Fruit fly (Drosophila melanogaster) whole organism, embryonic: ENCODE results near the gene CG10700.

Experiments
- Atf3 ChIP-seq: fragments of 200-800 bp; sonication (Bioruptor generic); optimal IDR thresholded peaks from 3 replicates; lab custom pipeline; 2016; ENCODE audit warnings: missing biosample characterization, missing genetic modification characterization
- Blimp-1 ChIP-seq: fragments of 200-800 bp; sonication (Bioruptor generic); optimal IDR thresholded peaks from 3 replicates; lab custom pipeline; 2018; ENCODE audit warnings: missing biosample characterization, missing genetic modification characterization, mild to moderate bottlenecking, moderate library complexity, missing genetic modification reagents
- CG10565 ChIP-seq: fragments of 200-800 bp; sonication (Bioruptor generic); optimal IDR thresholded peaks from 3 replicates; lab custom pipeline; 2016; ENCODE audit warnings: missing biosample characterization, mild to moderate bottlenecking, missing genetic modification characterization
- CG11504 ChIP-seq: fragments of 200-800 bp; sonication (Bioruptor generic); optimal IDR thresholded peaks from 3 replicates; lab custom pipeline; 2019; ENCODE audit warnings: missing biosample characterization, mild to moderate bottlenecking, missing genetic modification characterization, moderate library complexity
- CG12659 ChIP-seq: fragments of 200-800 bp; sonication (Bioruptor generic); optimal IDR thresholded peaks from 3 replicates; lab custom pipeline; 2017; ENCODE audit warnings: mild to moderate bottlenecking, missing biosample characterization, missing genetic modification reagents, missing genetic modification characterization
- CG12769 ChIP-seq: fragments of 200-800 bp; sonication (Bioruptor generic); optimal IDR thresholded peaks from 2 replicates; lab custom pipeline; 2019; ENCODE audit warnings: missing biosample characterization, mild to moderate bottlenecking, missing genetic modification characterization, moderate library complexity
- CG13894 ChIP-seq: fragments of 200-800 bp; sonication (Bioruptor generic); optimal IDR thresholded peaks from 3 replicates; lab custom pipeline; 2018; ENCODE audit warnings: missing biosample characterization, mild to moderate bottlenecking, missing genetic modification characterization, moderate library complexity
- CG14710 ChIP-seq: fragments of 200-800 bp; sonication (Bioruptor generic); optimal IDR thresholded peaks from 3 replicates; lab custom pipeline; 2019; ENCODE audit warnings: missing biosample characterization, mild to moderate bottlenecking, missing genetic modification characterization, moderate library complexity
- CG15011 ChIP-seq: fragments of 200-800 bp; sonication (Bioruptor generic); optimal IDR thresholded peaks from 3 replicates; lab custom pipeline; 2018; ENCODE audit warnings: missing biosample characterization, mild to moderate bottlenecking, missing genetic modification characterization
- CG1529 ChIP-seq: fragments of 200-800 bp; sonication (Bioruptor generic); optimal IDR thresholded peaks from 3 replicates; lab custom pipeline; 2018; ENCODE audit warnings: missing biosample characterization, missing genetic modification characterization
- CG1603 ChIP-seq: fragments of 200-800 bp; sonication (Bioruptor generic); optimal IDR thresholded peaks from 2 replicates; lab custom pipeline; 2019; ENCODE audit warnings: missing biosample characterization, mild to moderate bottlenecking, missing genetic modification characterization, moderate library complexity
- CG2129 ChIP-seq: fragments of 200-800 bp; sonication (Bioruptor generic); IDR thresholded peaks from 2 replicates; pipeline ENCODE4 v1.3.6; 2022; ENCODE audit warnings: missing biosample characterization, missing genetic modification characterization; ENCODE audit not compliant: partially characterized antibody
- CG30431 ChIP-seq: fragments of 200-800 bp; sonication (Bioruptor generic); optimal IDR thresholded peaks from 2 replicates; lab custom pipeline; 2017; ENCODE audit warnings: missing biosample characterization, missing genetic modification characterization
- CG3847 ChIP-seq: fragments of 200-800 bp; sonication (Bioruptor generic); IDR thresholded peaks from 2 replicates; pipeline ENCODE4 v1.3.6; 2022; ENCODE audit warnings: missing biosample characterization, missing genetic modification characterization
- CG4404 ChIP-seq: fragments of 200-800 bp; sonication (Bioruptor generic); IDR thresholded peaks from 2 replicates; pipeline ENCODE4 v1.3.6; 2022; ENCODE audit warnings: missing biosample characterization, missing genetic modification characterization
- CG6791 ChIP-seq: fragments of 200-800 bp; sonication (Bioruptor generic); IDR thresholded peaks from 3 replicates; pipeline ENCODE4 v1.3.6; 2022; ENCODE audit warnings: missing biosample characterization, missing genetic modification characterization; ENCODE audit not compliant: partially characterized antibody
- CG8281 ChIP-seq: fragments of 200-800 bp; sonication (Bioruptor generic); optimal IDR thresholded peaks from 2 replicates; lab custom pipeline; 2018; ENCODE audit warnings: missing biosample characterization, mild to moderate bottlenecking, missing genetic modification characterization, moderate library complexity
- CG9215 ChIP-seq: fragments of 200-800 bp; sonication (Bioruptor generic); IDR thresholded peaks from 2 replicates; pipeline ENCODE4 v1.3.6; 2022; ENCODE audit warnings: missing biosample characterization, missing genetic modification characterization
- CG9797 ChIP-seq: fragments of 200-800 bp; sonication (Bioruptor generic); optimal IDR thresholded peaks from 3 replicates; lab custom pipeline; 2018; ENCODE audit warnings: missing biosample characterization, mild to moderate bottlenecking, missing genetic modification characterization
- CkIIα-i1 ChIP-seq: fragments of 200-800 bp; sonication (Bioruptor generic); IDR thresholded peaks from 2 replicates; pipeline ENCODE4 v1.3.6; 2022; ENCODE audit warnings: missing biosample characterization, missing genetic modification characterization
- Doc3 ChIP-seq: fragments of 200-800 bp; sonication (Bioruptor generic); IDR thresholded peaks from 3 replicates; pipeline ENCODE4 v1.3.6; 2022; ENCODE audit warnings: missing biosample characterization, missing genetic modification characterization; ENCODE audit not compliant: partially characterized antibody
- E2f2 ChIP-seq: fragments of 200-800 bp; sonication (Bioruptor generic); IDR thresholded peaks from 2 replicates; pipeline ENCODE4 v1.3.6; 2022; ENCODE audit warnings: missing biosample characterization, missing genetic modification characterization
- Kr ChIP-seq: fragments of 200-800 bp; sonication (Bioruptor generic); optimal IDR thresholded peaks from 2 replicates; lab custom pipeline; 2017; ENCODE audit warnings: missing biosample characterization, mild to moderate bottlenecking, missing genetic modification characterization
- Pdp1 ChIP-seq, 2 experiments: fragments of 200-800 bp; sonication (Bioruptor generic); optimal IDR thresholded peaks; 3 replicates each; lab custom pipeline; 2016; ENCODE audit warnings: missing biosample characterization in 2 of 2, missing genetic modification characterization in 2 of 2, mild to moderate bottlenecking in 1 of 2, moderate library complexity in 1 of 2
- Ravus ChIP-seq: fragments of 200-800 bp; sonication (Bioruptor generic); IDR thresholded peaks from 2 replicates; pipeline ENCODE4 v1.3.6; 2022; ENCODE audit warnings: missing biosample characterization, missing genetic modification characterization
- Scr ChIP-seq: fragments of 200-800 bp; sonication (Bioruptor generic); IDR thresholded peaks from 2 replicates; pipeline ENCODE4 v1.3.6; 2022; ENCODE audit warnings: missing biosample characterization, missing genetic modification characterization; ENCODE audit not compliant: partially characterized antibody
- YL-1 ChIP-seq: fragments of 200-800 bp; sonication (Bioruptor generic); optimal IDR thresholded peaks from 3 replicates; lab custom pipeline; 2017; ENCODE audit warnings: missing biosample characterization, mild to moderate bottlenecking, missing genetic modification characterization
- amos ChIP-seq: fragments of 200-800 bp; sonication (Bioruptor generic); IDR thresholded peaks from 2 replicates; pipeline ENCODE4 v1.3.6; 2022; ENCODE audit warnings: missing biosample characterization, missing genetic modification characterization; ENCODE audit not compliant: partially characterized antibody
- ato ChIP-seq: fragments of 200-800 bp; sonication (Bioruptor generic); IDR thresholded peaks from 2 replicates; pipeline ENCODE4 v1.3.6; 2022; ENCODE audit warnings: missing biosample characterization, missing genetic modification characterization; ENCODE audit not compliant: partially characterized antibody
- bbx ChIP-seq: fragments of 200-800 bp; sonication (Bioruptor generic); IDR thresholded peaks from 2 replicates; pipeline ENCODE4 v1.3.6; 2022; ENCODE audit warnings: missing biosample characterization, missing genetic modification characterization; ENCODE audit not compliant: partially characterized antibody
- bigmax ChIP-seq: fragments of 200-800 bp; sonication (Bioruptor generic); optimal IDR thresholded peaks from 2 replicates; lab custom pipeline; 2018; ENCODE audit warnings: missing biosample characterization, mild to moderate bottlenecking, missing genetic modification characterization
- chinmo ChIP-seq: fragments of 200-800 bp; sonication (Bioruptor generic); IDR thresholded peaks from 4 replicates; pipeline ENCODE4 v1.3.6; 2022; ENCODE audit warnings: missing biosample characterization, missing genetic modification characterization; ENCODE audit not compliant: partially characterized antibody
- ems ChIP-seq: fragments of 200-800 bp; sonication (Bioruptor generic); optimal IDR thresholded peaks from 3 replicates; lab custom pipeline; 2016; ENCODE audit warnings: missing biosample characterization, missing genetic modification characterization
- exex ChIP-seq: fragments of 200-800 bp; sonication (Bioruptor generic); optimal IDR thresholded peaks from 4 replicates; lab custom pipeline; 2018; ENCODE audit warnings: missing biosample characterization, mild to moderate bottlenecking, missing genetic modification characterization, moderate library complexity
- grau ChIP-seq: fragments of 200-800 bp; optimal IDR thresholded peaks from 3 replicates; lab custom pipeline; 2019; ENCODE audit warnings: missing biosample characterization, mild to moderate bottlenecking, missing genetic modification characterization, moderate library complexity
- gt ChIP-seq: fragments of 200-800 bp; sonication (Bioruptor generic); IDR thresholded peaks from 2 replicates; pipeline ENCODE4 v1.3.6; 2022; ENCODE audit warnings: missing biosample characterization, missing genetic modification characterization
- hbn ChIP-seq: fragments of 200-800 bp; sonication (Bioruptor generic); IDR thresholded peaks from 2 replicates; pipeline ENCODE4 v1.3.6; 2022; ENCODE audit warnings: missing biosample characterization, missing genetic modification characterization; ENCODE audit not compliant: partially characterized antibody
- insv ChIP-seq, 2 experiments: fragments of 200-800 bp; sonication (Bioruptor generic); optimal IDR thresholded peaks; 3 replicates each; lab custom pipeline; 2016 to 2018; ENCODE audit warnings: missing biosample characterization in 2 of 2, missing genetic modification characterization in 2 of 2
- kah ChIP-seq: fragments of 200-800 bp; sonication (Bioruptor generic); optimal IDR thresholded peaks from 2 replicates; lab custom pipeline; 2018; ENCODE audit warnings: missing biosample characterization, mild to moderate bottlenecking, missing genetic modification characterization
- mirr ChIP-seq: fragments of 200-800 bp; sonication (Bioruptor generic); optimal IDR thresholded peaks from 3 replicates; lab custom pipeline; 2018; ENCODE audit warnings: missing biosample characterization, mild to moderate bottlenecking, missing genetic modification characterization
- oc ChIP-seq: fragments of 200-800 bp; sonication (Bioruptor generic); optimal IDR thresholded peaks from 2 replicates; lab custom pipeline; 2018; ENCODE audit warnings: missing biosample characterization, mild to moderate bottlenecking, missing genetic modification characterization, moderate library complexity
- sens ChIP-seq: fragments of 200-800 bp; sonication (Bioruptor generic); peaks from one replicate; lab custom pipeline; 2016; ENCODE audit warnings: missing biosample characterization, missing genetic modification characterization
- stc ChIP-seq: fragments of 200-800 bp; sonication (Bioruptor generic); IDR thresholded peaks from 2 replicates; pipeline ENCODE4 v1.3.6; 2022; ENCODE audit warnings: missing biosample characterization, missing genetic modification characterization
- sug ChIP-seq: fragments of 200-800 bp; optimal IDR thresholded peaks from 2 replicates; lab custom pipeline; 2019; ENCODE audit warnings: missing biosample characterization, mild to moderate bottlenecking, missing genetic modification characterization, moderate library complexity
- tll ChIP-seq, 2 experiments: fragments of 200-800 bp in 1 of 2; fragments of >200 bp in 1 of 2; sonication (Bioruptor generic) in 1 of 2; optimal IDR thresholded peaks; 2 replicates each; lab custom pipeline; 2017 to 2019; ENCODE audit warnings: missing biosample characterization in 2 of 2, missing genetic modification characterization in 2 of 2, mild to moderate bottlenecking in 1 of 2, moderate library complexity in 1 of 2
- unpg ChIP-seq: fragments of 200-800 bp; sonication (Bioruptor generic); optimal IDR thresholded peaks from 3 replicates; lab custom pipeline; 2018; ENCODE audit warnings: missing biosample characterization, mild to moderate bottlenecking, missing genetic modification characterization, moderate library complexity
- wdn ChIP-seq: fragments of 200-800 bp; sonication (Bioruptor generic); IDR thresholded peaks from 2 replicates; pipeline ENCODE4 v1.3.6; 2022; ENCODE audit warnings: missing biosample characterization, missing genetic modification characterization
- zen2 ChIP-seq: fragments of 200-800 bp; sonication (Bioruptor generic); IDR thresholded peaks from 3 replicates; pipeline ENCODE4 v1.3.6; 2022; ENCODE audit warnings: missing biosample characterization, missing genetic modification characterization; ENCODE audit not compliant: partially characterized antibody

CG10700 gene

DNA sequence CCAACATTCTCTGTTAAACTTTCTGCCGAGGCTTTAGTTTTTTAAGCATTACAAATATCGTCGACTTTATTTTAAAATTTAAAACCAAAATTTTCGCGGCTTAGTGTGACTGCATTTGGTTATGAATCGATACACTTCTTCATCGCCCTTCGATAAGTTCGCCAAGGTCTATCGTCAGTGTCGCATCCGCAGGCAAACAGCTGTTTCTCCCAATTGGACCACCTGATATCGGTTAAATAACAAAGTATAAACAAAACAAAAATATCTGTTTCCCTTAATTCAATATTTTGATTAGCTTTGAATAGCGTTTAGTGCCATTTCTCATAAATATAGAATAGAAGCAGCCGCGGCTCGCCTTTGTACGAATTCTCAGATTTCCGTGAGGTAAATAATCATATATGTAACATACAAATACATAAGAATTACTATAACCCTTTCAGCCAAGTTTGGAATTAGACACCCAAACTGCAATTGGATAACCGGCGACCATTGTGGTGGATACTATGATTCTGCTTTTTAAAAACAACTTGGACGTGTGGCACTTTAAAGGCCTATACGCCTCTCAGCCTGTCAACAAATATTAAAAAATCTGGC lies 35.5 kb upstream of the CG10700 start, which contains the start of gene CG10561 (continued):
- peak; percentile 62; the same call in 1 of the 2 replicates for TF ChIP-seq amos
- TF ChIP-seq CG14710 (tag; lab: Kevin White, UChicago), result peak; percentile 27
- TF ChIP-seq E2f2, result peak; percentile 97
- no peak for TF ChIP-seq stc (GFP tag; lab: Robert Waterston, UW)
- no peak for TF ChIP-seq tll (GFP tag; optimal IDR thresholded peaks at IDR 0.05; lab: Kevin White, UChicago)
- TF ChIP-seq bigmax, result peak; percentile 44
- no peak for TF ChIP-seq mirr
- peak; percentile 68 for TF ChIP-seq Scr (GFP tag; lab: Robert Waterston, UW)
- no peak for TF ChIP-seq CG9215 (GFP tag; lab: Robert Waterston, UW)
- peak; percentile 21 for TF ChIP-seq sug (tag; lab: Kevin White, UChicago)
- TF ChIP-seq insv (GFP tag; optimal IDR thresholded peaks at IDR 0.05; lab: Kevin White, UChicago), result peak in 1 of 2 experiments; percentile 93
- peak; percentile 25; the same call in 1 of the 3 replicates for TF ChIP-seq Doc3 (GFP tag; lab: Robert Waterston, UW)
- TF ChIP-seq CG15011 (GFP tag; lab: Kevin White, UChicago), result no peak
- peak; percentile 78 for TF ChIP-seq CG9797 (GFP tag; lab: Kevin White, UChicago)
- no peak for TF ChIP-seq CG12769
- TF ChIP-seq ems (GFP tag; lab: Kevin White, UChicago), result no peak
- TF ChIP-seq CkIIα-i1 (GFP tag; lab: Robert Waterston, UW), result no peak
- peak; percentile 80 for TF ChIP-seq zen2 (GFP tag; lab: Robert Waterston, UW)
- no peak for TF ChIP-seq Ravus (GFP tag; lab: Robert Waterston, UW)
- peak; percentile 78 for TF ChIP-seq bbx (GFP tag; lab: Robert Waterston, UW)
- TF ChIP-seq Atf3 (GFP tag; lab: Kevin White, UChicago), result no peak
- peak; percentile 69 for TF ChIP-seq ato (GFP tag; lab: Robert Waterston, UW)
- peak; percentile 50 for TF ChIP-seq CG1603
- TF ChIP-seq CG1529 (GFP tag; lab: Kevin White, UChicago), result no peak
- TF ChIP-seq CG2129, result peak; percentile 31; the same call in 1 of the 2 replicates
- no peak for TF ChIP-seq wdn (GFP tag; lab: Robert Waterston, UW)
- no peak for TF ChIP-seq CG8281 (tag; lab: Kevin White, UChicago)
- peak; percentile 35 for TF ChIP-seq YL-1 (GFP tag; lab: Kevin White, UChicago)
- no peak for TF ChIP-seq CG13894 (tag; lab: Kevin White, UChicago)
- TF ChIP-seq Kr (GFP tag; lab: Kevin White, UChicago), result peak; percentile 63
- TF ChIP-seq unpg (GFP tag; lab: Kevin White, UChicago), result no peak
- peak; percentile 75; the same call in 2 of the 4 replicates for TF ChIP-seq chinmo (GFP tag; lab: Robert Waterston, UW)
- TF ChIP-seq CG11504 (tag; lab: Kevin White, UChicago), result peak; percentile 28
- TF ChIP-seq CG10565 (GFP tag; lab: Kevin White, UChicago), result no peak
- no peak for TF ChIP-seq CG4404 (GFP tag; lab: Robert Waterston, UW)
- no peak for TF ChIP-seq gt
- TF ChIP-seq grau (tag; lab: Kevin White, UChicago), result no peak
- no peak for TF ChIP-seq exex (tag; lab: Kevin White, UChicago)
- peak in 1 of 2 experiments; percentile 90 for TF ChIP-seq Pdp1 (GFP tag; optimal IDR thresholded peaks at IDR 0.05; lab: Kevin White, UChicago)
- TF ChIP-seq CG30431 (GFP tag; lab: Kevin White, UChicago), result no peak
- TF ChIP-seq oc (tag; lab: Kevin White, UChicago), result no peak
- peak; percentile 76 for TF ChIP-seq CG6791
- TF ChIP-seq CG3847 (GFP tag; lab: Robert Waterston, UW), result peak; percentile 66
- TF ChIP-seq sens (GFP tag; lab: Kevin White, UChicago), result peak; percentile 60
- TF ChIP-seq kah, result peak; percentile 69
- peak; percentile 16 for TF ChIP-seq CG12659 (GFP tag; lab: Kevin White, UChicago)
- peak; percentile 78 for TF ChIP-seq hbn (GFP tag; lab: Robert Waterston, UW)
- no peak for TF ChIP-seq Blimp-1 (GFP tag; lab: Kevin White, UChicago)
